Worm (Caenorhabditis elegans): ENCODE results near the gene tomm-7.

- TF ChIP-seq dve-1 (tag; optimal IDR thresholded peaks at IDR 0.05) (no peak), hlh-15 (tag; optimal IDR thresholded peaks at IDR 0.05) (no peak), gmeb-2 (tag; optimal IDR thresholded peaks at IDR 0.05) (no peak), eyg-1 (tag; optimal IDR thresholded peaks at IDR 0.05) (no peak), unc-42 (tag; optimal IDR thresholded peaks at IDR 0.05) (no peak), pqm-1 (tag; optimal IDR thresholded peaks at IDR 0.05) (no peak), syd-9 (tag; optimal IDR thresholded peaks at IDR 0.05) (no peak), unc-86 (tag; optimal IDR thresholded peaks at IDR 0.05) (no peak), nhr-232 (tag; optimal IDR thresholded peaks at IDR 0.05) (no peak), ztf-16 (tag; optimal IDR thresholded peaks at IDR 0.05) (no peak), zip-5 (tag; optimal IDR thresholded peaks at IDR 0.05) (no peak), fkh-10 (GFP tag; optimal IDR thresholded peaks at IDR 0.05) (no peak), mec-3 (tag; optimal IDR thresholded peaks at IDR 0.05; ENCODE audit: borderline replicate concordance) (no peak), rnt-1 (tag; optimal IDR thresholded peaks at IDR 0.05) (no peak)
Measured at ce11 chrIII:7835684-7836083, 23.7 kb upstream of the tomm-7 start.
